Worm (Caenorhabditis elegans) whole organism, young adult: ENCODE data around the gene frpr-19.

Source experiments
- B0019.2 ChIP-seq: fragments of 200-800 bp; sonication (Bioruptor generic); conservative IDR thresholded peaks from 2 replicates; pipeline ENCODE4 v1.3.6; 2022; ENCODE audit warnings: missing genetic modification reagents, missing genetic modification characterization, missing compliant biosample characterization
- ceh-27 ChIP-seq: fragments of 200-800 bp; sonication (Bioruptor generic); optimal IDR thresholded peaks from 2 replicates; lab custom pipeline; 2018; ENCODE audit warnings: mild to moderate bottlenecking, missing genetic modification characterization, moderate library complexity, missing compliant biosample characterization
- lsl-1 ChIP-seq: fragments of 200-800 bp; sonication (Bioruptor generic); optimal IDR thresholded peaks from 2 replicates; lab custom pipeline; 2018; ENCODE audit warnings: mild to moderate bottlenecking, missing genetic modification characterization, moderate library complexity, missing compliant biosample characterization
- unc-62 ChIP-seq: fragments of 150-350 bp; optimal IDR thresholded peaks from 2 replicates; lab custom pipeline; 2014; ENCODE audit warnings: missing biosample characterization, missing genetic modification reagents, missing genetic modification characterization

DNA sequence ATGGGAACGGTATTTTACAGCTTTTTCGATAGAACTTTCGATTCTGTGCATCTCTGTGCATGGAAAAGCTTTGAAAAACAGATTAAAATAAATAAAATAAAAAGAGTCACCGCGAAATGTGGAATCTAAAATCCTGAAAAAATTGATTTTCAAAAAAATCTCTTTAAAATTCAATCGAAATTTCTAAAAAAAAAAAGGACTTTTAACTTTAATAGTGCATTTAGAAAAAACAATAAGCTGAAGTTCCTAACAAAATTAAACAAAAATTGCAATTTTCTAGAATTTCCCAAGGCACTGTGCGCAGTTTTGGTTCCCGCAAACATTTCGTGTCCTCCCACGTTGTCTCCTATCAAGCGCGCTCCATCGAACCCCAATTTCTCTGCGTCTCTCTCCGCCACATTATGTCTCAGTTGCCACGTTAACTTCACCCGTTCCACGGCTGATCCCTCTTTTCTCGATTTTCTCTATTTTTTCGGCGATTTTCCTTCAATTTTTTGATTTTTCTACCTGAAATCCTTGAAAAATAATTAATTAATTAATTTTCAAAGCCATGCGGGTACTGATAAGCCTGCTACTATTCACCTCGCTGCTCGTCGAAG lies 35.9 kb downstream of the frpr-19 start, which contains the start of the genes Y41D4A.6 and Y41D4A.4:
- TF ChIP-seq lsl-1: peak; percentile 70
- TF ChIP-seq unc-62 (GFP tag; lab: Kevin White, UChicago): no peak
- TF ChIP-seq B0019.2 (GFP tag; lab: Robert Waterston, UW): peak; percentile 77
- TF ChIP-seq ceh-27 (GFP tag; lab: Kevin White, UChicago): peak; percentile 81
